Worm (Caenorhabditis elegans): ENCODE measurements around the gene Y43C5B.2.

DNA sequence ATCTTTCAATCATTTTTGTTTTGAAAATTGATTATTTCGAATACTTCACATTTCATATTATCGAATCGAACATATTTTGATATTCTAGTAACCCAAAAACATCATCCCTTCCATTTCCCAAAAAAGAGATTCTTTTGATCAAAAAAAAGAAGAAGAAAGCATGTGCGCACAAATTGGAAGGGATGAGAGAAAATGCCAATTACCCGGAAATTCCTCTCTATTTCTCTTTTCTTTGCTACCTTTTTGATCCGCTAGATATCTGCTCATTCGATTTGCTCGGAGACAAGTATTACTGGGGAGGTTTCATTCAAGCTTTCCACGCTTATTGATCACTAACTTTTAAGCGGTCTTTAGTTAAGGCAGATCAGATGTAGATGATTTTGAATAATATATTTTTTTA is 44.7 kb upstream of the Y43C5B.2 start:
- TF ChIP-seq ama-1 (optimal IDR thresholded peaks at IDR 0.05), result no peak
- no peak for TF ChIP-seq scrt-1 (GFP tag; IDR thresholded peaks at IDR 0.05)
- no peak for TF ChIP-seq flt-1 (GFP tag; IDR thresholded peaks at IDR 0.05)
- TF ChIP-seq hmbx-1 (tag; optimal IDR thresholded peaks at IDR 0.05), result no peak
- TF ChIP-seq ets-7 (tag; optimal IDR thresholded peaks at IDR 0.05), result no peak
- TF ChIP-seq aly-1 (tag; optimal IDR thresholded peaks at IDR 0.05), result no peak
- no peak for TF ChIP-seq B0310.2 (tag; optimal IDR thresholded peaks at IDR 0.05)
- TF ChIP-seq tra-4 (tag; optimal IDR thresholded peaks at IDR 0.05), result no peak
- TF ChIP-seq hnd-1 (tag; optimal IDR thresholded peaks at IDR 0.05), result no peak
- no peak for TF ChIP-seq hmg-4 (GFP tag; optimal IDR thresholded peaks at IDR 0.05)
